Fruit fly (Drosophila melanogaster) whole organism, wandering third instar larva: Measurements from ENCODE around the gene witty.
A peak's percentile ranks its signal among the peaks of the same experiment; 100 is the strongest.

Source experiments
- Abd-B ChIP-seq: fragments of >200 bp; optimal IDR thresholded peaks from 2 replicates; lab custom pipeline; 2017; ENCODE audit warnings: missing biosample characterization, missing genetic modification characterization
- CG32264 ChIP-seq: fragments of 200-800 bp; sonication (Bioruptor generic); optimal IDR thresholded peaks from 2 replicates; lab custom pipeline; 2016; ENCODE audit warnings: missing biosample characterization, missing genetic modification characterization
- CG9705 ChIP-seq: fragments of 200-800 bp; sonication (Bioruptor generic); optimal IDR thresholded peaks from 2 replicates; lab custom pipeline; 2018; ENCODE audit warnings: missing biosample characterization, mild to moderate bottlenecking, missing genetic modification characterization
- CrebA ChIP-seq: fragments of 200-800 bp; sonication (Bioruptor generic); optimal IDR thresholded peaks from 2 replicates; lab custom pipeline; 2016; ENCODE audit warnings: missing biosample characterization, mild to moderate bottlenecking, missing genetic modification characterization, borderline replicate concordance
- Dfd ChIP-seq: fragments of >200 bp; optimal IDR thresholded peaks from 2 replicates; lab custom pipeline; 2017; ENCODE audit warnings: missing biosample characterization, missing genetic modification characterization
- Dif ChIP-seq: fragments of 200-275, 200-300 bp; sonication (Bioruptor generic); optimal IDR thresholded peaks from 2 replicates; lab custom pipeline; 2018; ENCODE audit warnings: missing biosample characterization, missing genetic modification characterization; ENCODE audit not compliant: partially characterized antibody
- HLH106 ChIP-seq: fragments of 200-800 bp; optimal IDR thresholded peaks from 3 replicates; lab custom pipeline; 2019; ENCODE audit warnings: missing biosample characterization, mild to moderate bottlenecking, missing genetic modification characterization, moderate library complexity
- Hnf4 ChIP-seq: fragments of 200-800 bp; sonication (Bioruptor generic); optimal IDR thresholded peaks from 2 replicates; lab custom pipeline; 2016; ENCODE audit warnings: missing biosample characterization, mild to moderate bottlenecking, missing genetic modification characterization
- Hr78 ChIP-seq: fragments of >200 bp; optimal IDR thresholded peaks from 2 replicates; lab custom pipeline; 2017; ENCODE audit warnings: missing biosample characterization, missing genetic modification characterization
- Hr83 ChIP-seq: fragments of 200-300 bp; sonication (Bioruptor generic); optimal IDR thresholded peaks from 2 replicates; lab custom pipeline; 2016; ENCODE audit warnings: missing biosample characterization, mild to moderate bottlenecking, missing genetic modification characterization, moderate library complexity; ENCODE audit not compliant: poor library complexity, severe bottlenecking
- Jra ChIP-seq: sonication (Bioruptor generic); optimal IDR thresholded peaks from 2 replicates; lab custom pipeline; 2016; ENCODE audit warnings: missing biosample characterization, missing genetic modification characterization
- Mio ChIP-seq: sonication (Bioruptor generic); optimal IDR thresholded peaks from 2 replicates; lab custom pipeline; 2016; ENCODE audit warnings: missing biosample characterization, missing genetic modification characterization
- Myc ChIP-seq: fragments of >200 bp; optimal IDR thresholded peaks from 2 replicates; lab custom pipeline; 2017
- N ChIP-seq: fragments of >200 bp; optimal IDR thresholded peaks from 2 replicates; lab custom pipeline; 2018; ENCODE audit warnings: missing biosample characterization, missing external identifiers, missing genetic modification characterization
- OdsH ChIP-seq: fragments of 200-800 bp; sonication (Bioruptor generic); optimal IDR thresholded peaks from 2 replicates; lab custom pipeline; 2016; ENCODE audit warnings: missing biosample characterization, mild to moderate bottlenecking, missing genetic modification characterization
- Rel ChIP-seq, 2 experiments: fragments of 200-800 bp; sonication (Bioruptor generic) in 1 of 2; optimal IDR thresholded peaks; 2 replicates in 1 of 2; 3 replicates in 1 of 2; lab custom pipeline; 2016 to 2019; ENCODE audit warnings: mild to moderate bottlenecking in 2 of 2, missing biosample characterization in 2 of 2, missing genetic modification characterization in 2 of 2, moderate library complexity in 1 of 2
- Sp1 ChIP-seq: fragments of 200-800 bp; sonication (Bioruptor generic); optimal IDR thresholded peaks from 3 replicates; lab custom pipeline; 2019; ENCODE audit warnings: missing biosample characterization, mild to moderate bottlenecking, missing genetic modification characterization, moderate library complexity
- Vsx2 ChIP-seq: fragments of 200-300, 225-300 bp; sonication (Bioruptor generic); optimal IDR thresholded peaks from 2 replicates; lab custom pipeline; 2018; ENCODE audit warnings: missing biosample characterization, missing genetic modification characterization; ENCODE audit not compliant: partially characterized antibody
- br ChIP-seq: fragments of 200-800 bp; sonication (Bioruptor generic); optimal IDR thresholded peaks from 2 replicates; lab custom pipeline; 2016; ENCODE audit warnings: missing biosample characterization, missing genetic modification characterization
- dl ChIP-seq, 2 experiments: fragments of 175-275, 200-275 bp in 1 of 2; fragments of 200-275 bp in 1 of 2; sonication (Bioruptor generic); optimal IDR thresholded peaks; lab custom pipeline; 2018; ENCODE audit warnings: mild to moderate bottlenecking in 2 of 2, missing biosample characterization in 2 of 2, missing genetic modification characterization in 2 of 2, moderate library complexity in 2 of 2; ENCODE audit not compliant: partially characterized antibody in 2 of 2, insufficient read depth in 1 of 2
- dsf ChIP-seq: sonication (Bioruptor generic); optimal IDR thresholded peaks from 2 replicates; lab custom pipeline; 2016; ENCODE audit warnings: missing biosample characterization, missing genetic modification characterization, borderline replicate concordance
- ey ChIP-seq: fragments of 200-800 bp; sonication (Bioruptor generic); optimal IDR thresholded peaks from 2 replicates; lab custom pipeline; 2016; ENCODE audit warnings: missing biosample characterization, missing genetic modification characterization
- foxo ChIP-seq, 2 experiments: fragments of 200-800 bp; sonication (Bioruptor generic); optimal IDR thresholded peaks; 2 replicates in 1 of 2; 3 replicates in 1 of 2; lab custom pipeline; 2016 to 2017; ENCODE audit warnings: missing biosample characterization in 2 of 2, missing genetic modification characterization in 2 of 2
- fru ChIP-seq: fragments of 200-800 bp; sonication (Bioruptor generic); optimal IDR thresholded peaks from 3 replicates; lab custom pipeline; 2016; ENCODE audit warnings: missing biosample characterization, mild to moderate bottlenecking, missing genetic modification characterization
- h ChIP-seq: fragments of 200-800 bp; sonication (Bioruptor generic); optimal IDR thresholded peaks from 3 replicates; lab custom pipeline; 2016; ENCODE audit warnings: missing biosample characterization, mild to moderate bottlenecking, missing genetic modification characterization
- jim ChIP-seq: fragments of 175-275, 200-325 bp; sonication (Bioruptor generic); optimal IDR thresholded peaks from 2 replicates; lab custom pipeline; 2016; ENCODE audit warnings: missing biosample characterization, mild to moderate bottlenecking, missing genetic modification characterization
- rgr ChIP-seq: fragments of 200-800 bp; sonication (Bioruptor generic); optimal IDR thresholded peaks from 3 replicates; lab custom pipeline; 2016; ENCODE audit warnings: missing biosample characterization, mild to moderate bottlenecking, missing genetic modification characterization
- sage ChIP-seq: fragments of 200-800 bp; sonication (Bioruptor generic); optimal IDR thresholded peaks from 2 replicates; lab custom pipeline; 2016; ENCODE audit warnings: missing biosample characterization, mild to moderate bottlenecking, missing genetic modification characterization
- sv ChIP-seq: fragments of 200-800 bp; sonication (Bioruptor generic); optimal IDR thresholded peaks from 3 replicates; lab custom pipeline; 2016; ENCODE audit warnings: missing biosample characterization, missing genetic modification characterization
- usp ChIP-seq: fragments of >200 bp; optimal IDR thresholded peaks from 2 replicates; lab custom pipeline; 2017; ENCODE audit warnings: missing biosample characterization, missing genetic modification characterization
- woc ChIP-seq: sonication (Bioruptor generic); optimal IDR thresholded peaks from 2 replicates; lab custom pipeline; 2016; ENCODE audit warnings: missing biosample characterization, mild to moderate bottlenecking, missing genetic modification characterization

Gene witty

dm6 chr2L:8370364-8371326 lies 32.6 kb downstream of the witty start, which contains the start of gene CG17292:
Gene CG17292 (plus strand): TSS chr2L:8370454.
- no peak for TF ChIP-seq N (GFP tag; lab: Kevin White, UChicago)
- peak; percentile 68 for TF ChIP-seq OdsH (GFP tag; lab: Kevin White, UChicago)
- no peak for TF ChIP-seq Myc (lab: Kevin White, UChicago)
- TF ChIP-seq Dfd (GFP tag; lab: Kevin White, UChicago): no peak
- TF ChIP-seq HLH106: no peak
- no peak for TF ChIP-seq fru (GFP tag; lab: Kevin White, UChicago)
- peak; percentile 55 for TF ChIP-seq Hnf4 (GFP tag; lab: Kevin White, UChicago)
- TF ChIP-seq Jra (GFP tag; lab: Kevin White, UChicago): no peak
- peak; percentile 41 for TF ChIP-seq h
- peak in 1 of 2 experiments; percentile 17 for TF ChIP-seq foxo (GFP tag; optimal IDR thresholded peaks at IDR 0.05; lab: Kevin White, UChicago)
- TF ChIP-seq Hr83: peak; percentile 3
- TF ChIP-seq CG9705 (GFP tag; lab: Kevin White, UChicago): no peak
- no peak for TF ChIP-seq Abd-B (GFP tag; lab: Kevin White, UChicago)
- TF ChIP-seq dsf (GFP tag; lab: Kevin White, UChicago): no peak
- TF ChIP-seq Rel (GFP tag; optimal IDR thresholded peaks at IDR 0.05; lab: Kevin White, UChicago): no peak
- peak; percentile 48 for TF ChIP-seq Rel (tag; optimal IDR thresholded peaks at IDR 0.05; lab: Kevin White, UChicago)
- peak; percentile 15 for TF ChIP-seq br (GFP tag; lab: Kevin White, UChicago)
- TF ChIP-seq Vsx2 (GFP tag; lab: Kevin White, UChicago): peak; percentile 98
- TF ChIP-seq rgr (GFP tag; lab: Kevin White, UChicago): peak; percentile 49
- TF ChIP-seq sv (GFP tag; lab: Kevin White, UChicago): no peak
- TF ChIP-seq sage (GFP tag; lab: Kevin White, UChicago): no peak
- peak; percentile 87 for TF ChIP-seq Dif (GFP tag; lab: Kevin White, UChicago)

DNA sequence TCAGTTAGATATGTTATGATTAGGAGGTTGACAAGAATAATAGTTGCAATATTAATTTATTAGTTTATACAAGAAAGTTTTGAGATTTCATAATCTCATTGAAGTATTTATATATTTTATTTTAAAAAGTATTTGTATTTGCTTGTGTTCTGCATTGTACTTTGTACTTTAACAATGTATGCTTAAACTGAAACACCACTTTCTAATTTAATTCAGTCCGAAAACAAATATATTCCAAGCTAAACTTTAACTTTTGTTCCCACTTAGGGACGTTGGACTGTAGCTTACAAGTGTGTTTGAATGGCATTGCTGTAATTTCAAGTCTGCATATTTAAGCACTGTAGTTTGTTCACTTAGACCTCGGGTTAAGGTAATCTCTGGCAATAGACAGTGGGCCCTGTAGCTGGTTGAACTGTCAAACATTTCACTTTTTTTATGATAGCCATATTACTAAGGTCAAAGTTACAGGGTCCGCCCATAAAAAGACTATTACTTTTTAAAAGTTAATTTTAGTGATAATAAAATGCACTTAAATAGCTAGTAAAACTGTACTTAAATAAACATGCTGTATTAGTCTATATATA lies 33.4 kb downstream of the witty start:
- TF ChIP-seq Hr78 (GFP tag; lab: Kevin White, UChicago) (no peak), Rel (GFP tag; optimal IDR thresholded peaks at IDR 0.05; lab: Kevin White, UChicago) (no peak), Rel (tag; optimal IDR thresholded peaks at IDR 0.05; lab: Kevin White, UChicago) (no peak), h (no peak), Mio (no peak), CrebA (GFP tag; lab: Kevin White, UChicago) (no peak), Myc (lab: Kevin White, UChicago) (no peak), Sp1 (GFP tag; lab: Kevin White, UChicago) (no peak), sage (GFP tag; lab: Kevin White, UChicago) (no peak)

- TF ChIP-seq Dif (GFP tag; lab: Kevin White, UChicago) (no peak), Rel (GFP tag; optimal IDR thresholded peaks at IDR 0.05; lab: Kevin White, UChicago) (no peak), Rel (tag; optimal IDR thresholded peaks at IDR 0.05; lab: Kevin White, UChicago) (peak; percentile 27)
Observed at dm6 chr2L:8372248-8372647, 34.2 kb downstream of the witty start.

- TF ChIP-seq usp (no peak), h (no peak), Jra (GFP tag; lab: Kevin White, UChicago) (no peak), sage (GFP tag; lab: Kevin White, UChicago) (no peak), HLH106 (no peak), rgr (GFP tag; lab: Kevin White, UChicago) (no peak), N (GFP tag; lab: Kevin White, UChicago) (no peak), CG32264 (GFP tag; lab: Kevin White, UChicago) (no peak), CG9705 (GFP tag; lab: Kevin White, UChicago) (no peak), dl (GFP tag; optimal IDR thresholded peaks at IDR 0.05; lab: Kevin White, UChicago; ENCODE audit: insufficient read depth in 1 of 2, partially characterized antibody in 2 of 2) (no peak), Abd-B (GFP tag; lab: Kevin White, UChicago) (no peak), woc (GFP tag; lab: Kevin White, UChicago) (no peak), Rel (GFP tag; optimal IDR thresholded peaks at IDR 0.05; lab: Kevin White, UChicago) (no peak), Rel (tag; optimal IDR thresholded peaks at IDR 0.05; lab: Kevin White, UChicago) (no peak), jim (GFP tag; lab: Kevin White, UChicago) (no peak), Hnf4 (GFP tag; lab: Kevin White, UChicago) (no peak), CrebA (GFP tag; lab: Kevin White, UChicago) (no peak), ey (no peak), Hr78 (GFP tag; lab: Kevin White, UChicago) (no peak)
Observed at dm6 chr2L:8374235-8374634, 36.1 kb downstream of the witty start, which contains the start of gene Wdr82. Gene Wdr82 (plus strand): TSS chr2L:8374461.
